Worm (Caenorhabditis elegans): Measurements from ENCODE around the gene F38E9.1.

ce11 chrX:16470758-16471157 lies at the start of gene F38E9.1:
- TF ChIP-seq unc-62 (GFP tag; optimal IDR thresholded peaks at IDR 0.05) (no peak), gmeb-1 (tag; optimal IDR thresholded peaks at IDR 0.05) (no peak), fos-1 (tag; optimal IDR thresholded peaks at IDR 0.05) (no peak), nhr-23 (tag; optimal IDR thresholded peaks at IDR 0.05) (no peak), ceh-16 (tag; optimal IDR thresholded peaks at IDR 0.05) (no peak), nhr-12 (tag; optimal IDR thresholded peaks at IDR 0.05) (no peak), lin-39 (tag; optimal IDR thresholded peaks at IDR 0.05) (no peak), snpc-4 (tag; optimal IDR thresholded peaks at IDR 0.05) (no peak), nhr-237 (tag; optimal IDR thresholded peaks at IDR 0.05) (no peak), ZK546.5 (tag; optimal IDR thresholded peaks at IDR 0.05) (no peak), R02D3.7 (tag; optimal IDR thresholded peaks at IDR 0.05) (no peak), unc-39 (tag; optimal IDR thresholded peaks at IDR 0.05) (no peak)

Measured in whole organism, L2 larva.